Worm (Caenorhabditis elegans): ENCODE data around the gene odr-1.

The odr-1 gene

ce11 chrX:13596003-13596767, 45.4 kb upstream of the odr-1 start, which contains the start of gene F54B11.5:
F54B11.5 (minus strand) TSS chrX:13596068.
- TF ChIP-seq unc-62 (GFP tag; optimal IDR thresholded peaks at IDR 0.05): no peak
- peak; percentile 20 for TF ChIP-seq nhr-25 (tag; optimal IDR thresholded peaks at IDR 0.05)
- peak; percentile 21 for TF ChIP-seq fos-1 (tag; optimal IDR thresholded peaks at IDR 0.05)
- TF ChIP-seq snpc-4 (tag; optimal IDR thresholded peaks at IDR 0.05): peak; percentile 47
- peak; percentile 49 for TF ChIP-seq lin-15B (tag; optimal IDR thresholded peaks at IDR 0.05)
- TF ChIP-seq nfya-1 (tag; optimal IDR thresholded peaks at IDR 0.05; ENCODE audit: insufficient read depth): peak; percentile 60
- TF ChIP-seq nhr-23 (tag; optimal IDR thresholded peaks at IDR 0.05): peak; percentile 7
- TF ChIP-seq nhr-77 (tag; optimal IDR thresholded peaks at IDR 0.05): no peak
- peak; percentile 66 for TF ChIP-seq pha-4 (tag; optimal IDR thresholded peaks at IDR 0.05)
- peak; percentile 76 for TF ChIP-seq hmg-11 (tag; optimal IDR thresholded peaks at IDR 0.05)
- no peak for TF ChIP-seq unc-39 (tag; optimal IDR thresholded peaks at IDR 0.05)
- no peak for TF ChIP-seq lsy-12 (tag; optimal IDR thresholded peaks at IDR 0.05)
- TF ChIP-seq elt-3 (tag; optimal IDR thresholded peaks at IDR 0.05): no peak
- peak; percentile 52 for TF ChIP-seq pqm-1 (tag; optimal IDR thresholded peaks at IDR 0.05)
- peak; percentile 28 for TF ChIP-seq lin-39 (tag; optimal IDR thresholded peaks at IDR 0.05)
- peak; percentile 65 for TF ChIP-seq elt-2 (tag; optimal IDR thresholded peaks at IDR 0.05)
- TF ChIP-seq mdl-1 (tag; optimal IDR thresholded peaks at IDR 0.05): no peak

- TF ChIP-seq nhr-43 (tag; optimal IDR thresholded peaks at IDR 0.05; ENCODE audit: poor library complexity, severe bottlenecking): no peak
- no peak for TF ChIP-seq lsy-12 (tag; optimal IDR thresholded peaks at IDR 0.05)
- no peak for TF ChIP-seq elt-1 (tag; optimal IDR thresholded peaks at IDR 0.05)
Observed at ce11 chrX:13592367-13592766, 41.6 kb upstream of the odr-1 start, which contains the start of gene F54B11.4. F54B11.4 (plus strand) TSS chrX:13592667.

ce11 chrX:13591953-13592352, 41.2 kb upstream of the odr-1 start:
- TF ChIP-seq nhr-28 (tag; optimal IDR thresholded peaks at IDR 0.05) (no peak), tbx-2 (tag; optimal IDR thresholded peaks at IDR 0.05) (no peak), eor-1 (tag; optimal IDR thresholded peaks at IDR 0.05) (no peak), nhr-67 (tag; optimal IDR thresholded peaks at IDR 0.05) (no peak), mml-1 (tag; optimal IDR thresholded peaks at IDR 0.05) (no peak), fkh-10 (GFP tag; optimal IDR thresholded peaks at IDR 0.05) (no peak), zag-1 (tag; optimal IDR thresholded peaks at IDR 0.05) (no peak)

ce11 chrX:13591175-13591574, 40.4 kb upstream of the odr-1 start, which contains the start of gene col-44:
col-44 (plus strand) TSS chrX:13591475.
- TF ChIP-seq lin-15B (tag; optimal IDR thresholded peaks at IDR 0.05) (no peak), nfya-1 (tag; optimal IDR thresholded peaks at IDR 0.05; ENCODE audit: insufficient read depth) (no peak), aly-2 (tag; optimal IDR thresholded peaks at IDR 0.05) (no peak)

ce11 chrX:13590688-13591087, 39.9 kb upstream of the odr-1 start:
- TF ChIP-seq ztf-11 (tag; optimal IDR thresholded peaks at IDR 0.05): no peak
- TF ChIP-seq ZK546.5 (tag; optimal IDR thresholded peaks at IDR 0.05): no peak
- no peak for TF ChIP-seq nhr-67 (tag; optimal IDR thresholded peaks at IDR 0.05)
- no peak for TF ChIP-seq elt-3 (tag; optimal IDR thresholded peaks at IDR 0.05)
- no peak for TF ChIP-seq nhr-76 (tag; optimal IDR thresholded peaks at IDR 0.05)

ce11 chrX:13589735-13590134, 38.9 kb upstream of the odr-1 start, which contains the start of gene col-9:
col-9 (plus strand) TSS chrX:13590035.
- no peak for TF ChIP-seq nhr-11 (tag; optimal IDR thresholded peaks at IDR 0.05)
- TF ChIP-seq nhr-237 (tag; optimal IDR thresholded peaks at IDR 0.05): no peak
- no peak for TF ChIP-seq fkh-2 (tag; optimal IDR thresholded peaks at IDR 0.05)
- TF ChIP-seq fos-1 (tag; optimal IDR thresholded peaks at IDR 0.05): no peak
- TF ChIP-seq elt-3 (tag; optimal IDR thresholded peaks at IDR 0.05): no peak
- no peak for TF ChIP-seq lsy-12 (tag; optimal IDR thresholded peaks at IDR 0.05)
- no peak for TF ChIP-seq ceh-82 (tag; optimal IDR thresholded peaks at IDR 0.05)
- no peak for TF ChIP-seq sea-2 (GFP tag; optimal IDR thresholded peaks at IDR 0.05)
- no peak for TF ChIP-seq lin-15B (tag; optimal IDR thresholded peaks at IDR 0.05)
- no peak for TF ChIP-seq ceh-16 (tag; optimal IDR thresholded peaks at IDR 0.05)
- TF ChIP-seq snpc-4 (tag; optimal IDR thresholded peaks at IDR 0.05): no peak
- no peak for TF ChIP-seq eor-1 (tag; optimal IDR thresholded peaks at IDR 0.05)
- TF ChIP-seq ama-1 (optimal IDR thresholded peaks at IDR 0.05): no peak
- TF ChIP-seq egl-5 (tag; optimal IDR thresholded peaks at IDR 0.05): no peak
- no peak for TF ChIP-seq nhr-77 (tag; optimal IDR thresholded peaks at IDR 0.05)
- no peak for TF ChIP-seq unc-62 (GFP tag; optimal IDR thresholded peaks at IDR 0.05)
- no peak for TF ChIP-seq nhr-76 (tag; optimal IDR thresholded peaks at IDR 0.05)
- no peak for TF ChIP-seq jun-1 (tag; optimal IDR thresholded peaks at IDR 0.05)
- TF ChIP-seq aly-2 (tag; optimal IDR thresholded peaks at IDR 0.05): no peak
- no peak for TF ChIP-seq elt-2 (tag; optimal IDR thresholded peaks at IDR 0.05)

Measured in whole organism, L3 larva.